Fruit fly (Drosophila melanogaster) whole organism, embryonic: ENCODE results near the gene Hand.
A peak's percentile ranks its signal among the peaks of the same experiment; 100 is the strongest.

Source experiments
- Abd-B ChIP-seq: fragments of 200-800 bp; sonication (Bioruptor generic); optimal IDR thresholded peaks from 2 replicates; lab custom pipeline; 2018; ENCODE audit warnings: missing biosample characterization, mild to moderate bottlenecking, missing genetic modification characterization, moderate library complexity
- Ada2b ChIP-seq: fragments of 200-800 bp; sonication (Bioruptor generic); IDR thresholded peaks from 2 replicates; pipeline ENCODE4 v1.3.6; 2022; ENCODE audit warnings: missing biosample characterization, missing genetic modification characterization
- B-H1 ChIP-seq: fragments of 200-800 bp; sonication (Bioruptor generic); IDR thresholded peaks from 3 replicates; pipeline ENCODE4 v1.3.6; 2022; ENCODE audit warnings: missing biosample characterization, missing genetic modification characterization
- CG10274 ChIP-seq: fragments of 200-800 bp; sonication (Bioruptor generic); optimal IDR thresholded peaks from 3 replicates; lab custom pipeline; 2017; ENCODE audit warnings: missing biosample characterization, mild to moderate bottlenecking, missing genetic modification characterization
- CG10321 ChIP-seq: fragments of 200-800 bp; sonication (Bioruptor generic); IDR thresholded peaks from 2 replicates; pipeline ENCODE4 v1.3.6; 2022; ENCODE audit warnings: missing biosample characterization, missing genetic modification characterization
- CG10431 ChIP-seq: fragments of 200-800 bp; sonication (Bioruptor generic); optimal IDR thresholded peaks from 3 replicates; lab custom pipeline; 2018; ENCODE audit warnings: missing biosample characterization, mild to moderate bottlenecking, missing genetic modification characterization
- CG11247 ChIP-seq: fragments of 200-800 bp; sonication (Bioruptor generic); IDR thresholded peaks from 2 replicates; pipeline ENCODE4 v1.3.6; 2022; ENCODE audit warnings: missing biosample characterization, missing genetic modification characterization
- CG12769 ChIP-seq: fragments of 200-800 bp; sonication (Bioruptor generic); optimal IDR thresholded peaks from 2 replicates; lab custom pipeline; 2019; ENCODE audit warnings: missing biosample characterization, mild to moderate bottlenecking, missing genetic modification characterization, moderate library complexity
- CG12942 ChIP-seq: fragments of 200-800 bp; sonication (Bioruptor generic); optimal IDR thresholded peaks from 3 replicates; lab custom pipeline; 2016; ENCODE audit warnings: missing biosample characterization, missing genetic modification characterization
- CG1647 ChIP-seq: fragments of 200-800 bp; sonication (Bioruptor generic); optimal IDR thresholded peaks from 3 replicates; lab custom pipeline; 2016; ENCODE audit warnings: missing biosample characterization, missing genetic modification characterization
- CG17359 ChIP-seq: fragments of 200-800 bp; sonication (Bioruptor generic); optimal IDR thresholded peaks from 3 replicates; lab custom pipeline; 2018; ENCODE audit warnings: missing biosample characterization, mild to moderate bottlenecking, missing genetic modification characterization, moderate library complexity
- CG18599 ChIP-seq: fragments of 200-800 bp; sonication (Bioruptor generic); optimal IDR thresholded peaks from 3 replicates; lab custom pipeline; 2017; ENCODE audit warnings: missing biosample characterization, missing genetic modification characterization, mild to moderate bottlenecking, moderate library complexity, missing genetic modification reagents
- CG2202 ChIP-seq: fragments of 200-800 bp; sonication (Bioruptor generic); optimal IDR thresholded peaks from 2 replicates; lab custom pipeline; 2018; ENCODE audit warnings: missing biosample characterization, mild to moderate bottlenecking, missing genetic modification characterization
- CG31224 ChIP-seq: fragments of 200-800 bp; sonication (Bioruptor generic); IDR thresholded peaks from 2 replicates; pipeline ENCODE4 v1.3.6; 2022; ENCODE audit warnings: missing biosample characterization, missing genetic modification characterization
- CG31365 ChIP-seq: fragments of 200-800 bp; sonication (Bioruptor generic); optimal IDR thresholded peaks from 2 replicates; lab custom pipeline; 2018; ENCODE audit warnings: missing biosample characterization, mild to moderate bottlenecking, missing genetic modification characterization
- CG31441 ChIP-seq: fragments of 200-800 bp; sonication (Bioruptor generic); IDR thresholded peaks from 2 replicates; pipeline ENCODE4 v1.3.6; 2022; ENCODE audit warnings: missing biosample characterization, missing genetic modification characterization
- CG3163 ChIP-seq: fragments of 200-800 bp; sonication (Bioruptor generic); optimal IDR thresholded peaks from 3 replicates; lab custom pipeline; 2016; ENCODE audit warnings: missing biosample characterization, missing genetic modification characterization
- CG4707 ChIP-seq: fragments of 200-800 bp; sonication (Bioruptor generic); optimal IDR thresholded peaks from 2 replicates; lab custom pipeline; 2018; ENCODE audit warnings: missing biosample characterization, mild to moderate bottlenecking, missing genetic modification characterization, moderate library complexity
- CG7556 ChIP-seq: fragments of 200-800 bp; sonication (Bioruptor generic); optimal IDR thresholded peaks from 2 replicates; lab custom pipeline; 2017; ENCODE audit warnings: missing biosample characterization, mild to moderate bottlenecking, missing genetic modification characterization
- CG7839 ChIP-seq: fragments of 200-800 bp; sonication (Bioruptor generic); optimal IDR thresholded peaks from 3 replicates; lab custom pipeline; 2018; ENCODE audit warnings: missing biosample characterization, mild to moderate bottlenecking, missing genetic modification characterization, moderate library complexity
- CG8924 ChIP-seq: fragments of 200-800 bp; optimal IDR thresholded peaks from 3 replicates; lab custom pipeline; 2019; ENCODE audit warnings: missing biosample characterization, mild to moderate bottlenecking, missing genetic modification characterization, moderate library complexity
- CG9437 ChIP-seq: fragments of 200-800 bp; sonication (Bioruptor generic); optimal IDR thresholded peaks from 2 replicates; lab custom pipeline; 2018; ENCODE audit warnings: missing biosample characterization, mild to moderate bottlenecking, missing genetic modification characterization
- CG9727 ChIP-seq: fragments of 200-800 bp; sonication (Bioruptor generic); optimal IDR thresholded peaks from 3 replicates; lab custom pipeline; 2017; ENCODE audit warnings: missing biosample characterization, mild to moderate bottlenecking, missing genetic modification characterization
- CG9876 ChIP-seq: fragments of 200-800 bp; sonication (Bioruptor generic); optimal IDR thresholded peaks from 2 replicates; lab custom pipeline; 2016; ENCODE audit warnings: missing biosample characterization, missing genetic modification characterization
- CHES-1-like ChIP-seq: fragments of 200-800 bp; sonication (Bioruptor generic); optimal IDR thresholded peaks from 2 replicates; lab custom pipeline; 2016; ENCODE audit warnings: missing biosample characterization, missing genetic modification characterization
- D19A ChIP-seq: fragments of 200-800 bp; optimal IDR thresholded peaks from 3 replicates; lab custom pipeline; 2019; ENCODE audit warnings: missing biosample characterization, mild to moderate bottlenecking, missing genetic modification characterization, moderate library complexity
- Dfd ChIP-seq, 2 experiments: fragments of >200 bp; optimal IDR thresholded peaks; 2 replicates each; lab custom pipeline; 2017; ENCODE audit warnings: missing biosample characterization in 2 of 2, missing genetic modification characterization in 2 of 2
- Eip74EF ChIP-seq, 2 experiments: fragments of 200-800 bp in 1 of 2; fragments of >200 bp in 1 of 2; sonication (Bioruptor generic) in 1 of 2; optimal IDR thresholded peaks; 2 replicates each; lab custom pipeline; 2017 to 2019; ENCODE audit warnings: missing biosample characterization in 2 of 2, missing genetic modification characterization in 2 of 2, mild to moderate bottlenecking in 1 of 2, moderate library complexity in 1 of 2
- HLHmδ ChIP-seq: fragments of 200-800 bp; sonication (Bioruptor generic); optimal IDR thresholded peaks from 2 replicates; lab custom pipeline; 2018; ENCODE audit warnings: missing biosample characterization, mild to moderate bottlenecking, missing genetic modification characterization, moderate library complexity
- Hmr ChIP-seq: fragments of 200-800 bp; sonication (Bioruptor generic); optimal IDR thresholded peaks from 3 replicates; lab custom pipeline; 2017; ENCODE audit warnings: mild to moderate bottlenecking, missing biosample characterization, missing genetic modification reagents, missing genetic modification characterization
- Jarid2 ChIP-seq: fragments of 200-800 bp; sonication (Bioruptor generic); optimal IDR thresholded peaks from 3 replicates; lab custom pipeline; 2017; ENCODE audit warnings: mild to moderate bottlenecking, missing biosample characterization, missing genetic modification reagents, missing genetic modification characterization
- Max ChIP-seq: fragments of 200-800 bp; sonication (Bioruptor generic); optimal IDR thresholded peaks from 2 replicates; lab custom pipeline; 2016; ENCODE audit warnings: missing biosample characterization, mild to moderate bottlenecking, missing genetic modification characterization
- NFAT ChIP-seq: fragments of 200-800 bp; sonication (Bioruptor generic); IDR thresholded peaks from 2 replicates; pipeline ENCODE4 v1.3.6; 2022; ENCODE audit warnings: missing biosample characterization, missing genetic modification characterization
- Neu2 ChIP-seq: fragments of 200-800 bp; sonication (Bioruptor generic); optimal IDR thresholded peaks from 3 replicates; lab custom pipeline; 2016; ENCODE audit warnings: missing biosample characterization, missing genetic modification characterization, borderline replicate concordance
- Opbp ChIP-seq: fragments of 200-800 bp; sonication (Bioruptor generic); IDR thresholded peaks from 3 replicates; pipeline ENCODE4 v1.3.6; 2022; ENCODE audit warnings: missing biosample characterization, missing genetic modification characterization; ENCODE audit not compliant: partially characterized antibody
- Poxn ChIP-seq: fragments of 200-800 bp; sonication (Bioruptor generic); IDR thresholded peaks from 2 replicates; pipeline ENCODE4 v1.3.6; 2022; ENCODE audit warnings: missing biosample characterization, missing genetic modification characterization
- Ssrp ChIP-seq: fragments of 200-800 bp; sonication (Bioruptor generic); optimal IDR thresholded peaks from 2 replicates; lab custom pipeline; 2018; ENCODE audit warnings: missing biosample characterization, mild to moderate bottlenecking, missing genetic modification characterization, moderate library complexity
- bigmax ChIP-seq: fragments of 200-800 bp; sonication (Bioruptor generic); optimal IDR thresholded peaks from 2 replicates; lab custom pipeline; 2018; ENCODE audit warnings: missing biosample characterization, mild to moderate bottlenecking, missing genetic modification characterization
- cas ChIP-seq: fragments of 200-800 bp; sonication (Bioruptor generic); IDR thresholded peaks from 2 replicates; pipeline ENCODE4 v1.3.6; 2022; ENCODE audit warnings: missing biosample characterization, missing genetic modification characterization
- danr ChIP-seq: fragments of 200-800 bp; sonication (Bioruptor generic); IDR thresholded peaks from 2 replicates; pipeline ENCODE4 v1.3.6; 2022; ENCODE audit warnings: missing biosample characterization, missing genetic modification characterization
- gsb-n ChIP-seq: fragments of 200-800 bp; sonication (Bioruptor generic); optimal IDR thresholded peaks from 3 replicates; lab custom pipeline; 2018; ENCODE audit warnings: missing biosample characterization, mild to moderate bottlenecking, missing genetic modification characterization
- hbn ChIP-seq: fragments of 200-800 bp; sonication (Bioruptor generic); IDR thresholded peaks from 2 replicates; pipeline ENCODE4 v1.3.6; 2022; ENCODE audit warnings: missing biosample characterization, missing genetic modification characterization; ENCODE audit not compliant: partially characterized antibody
- jing ChIP-seq: fragments of 200-800 bp; sonication (Bioruptor generic); optimal IDR thresholded peaks from 2 replicates; lab custom pipeline; 2018; ENCODE audit warnings: missing biosample characterization, mild to moderate bottlenecking, missing genetic modification characterization
- lola ChIP-seq, 3 experiments: fragments of >200 bp in 2 of 3; fragments of 200-800 bp in 1 of 3; sonication (Bioruptor generic) in 1 of 3; optimal IDR thresholded peaks; 2 replicates each; lab custom pipeline; 2017 to 2019; ENCODE audit warnings: missing biosample characterization in 3 of 3, missing genetic modification characterization in 3 of 3, mild to moderate bottlenecking in 1 of 3, moderate library complexity in 1 of 3
- prd ChIP-seq, 3 experiments: fragments of >200 bp in 2 of 3; fragments of 200-800 bp in 1 of 3; sonication (Bioruptor generic) in 1 of 3; optimal IDR thresholded peaks in 2 of 3; IDR thresholded peaks in 1 of 3; 2 replicates in 2 of 3; 3 replicates in 1 of 3; pipeline versions ENCODE4 v1.3.6 to Lab custom; 2017 to 2022; ENCODE audit warnings: missing biosample characterization in 1 of 3, missing genetic modification characterization in 1 of 3
- psq ChIP-seq: fragments of 200-800 bp; sonication (Bioruptor generic); optimal IDR thresholded peaks from 2 replicates; lab custom pipeline; 2017; ENCODE audit warnings: missing biosample characterization, missing genetic modification characterization
- repo ChIP-seq: fragments of 200-800 bp; sonication (Bioruptor generic); optimal IDR thresholded peaks from 2 replicates; lab custom pipeline; 2016; ENCODE audit warnings: missing biosample characterization, missing genetic modification characterization
- twi ChIP-seq: fragments of 200-800 bp; optimal IDR thresholded peaks from 2 replicates; lab custom pipeline; 2019; ENCODE audit warnings: missing biosample characterization, mild to moderate bottlenecking, missing genetic modification characterization, moderate library complexity
- tx ChIP-seq: fragments of 200-800 bp; sonication (Bioruptor generic); optimal IDR thresholded peaks from 2 replicates; lab custom pipeline; 2016; ENCODE audit warnings: missing biosample characterization, missing genetic modification characterization

Gene Hand

DNA sequence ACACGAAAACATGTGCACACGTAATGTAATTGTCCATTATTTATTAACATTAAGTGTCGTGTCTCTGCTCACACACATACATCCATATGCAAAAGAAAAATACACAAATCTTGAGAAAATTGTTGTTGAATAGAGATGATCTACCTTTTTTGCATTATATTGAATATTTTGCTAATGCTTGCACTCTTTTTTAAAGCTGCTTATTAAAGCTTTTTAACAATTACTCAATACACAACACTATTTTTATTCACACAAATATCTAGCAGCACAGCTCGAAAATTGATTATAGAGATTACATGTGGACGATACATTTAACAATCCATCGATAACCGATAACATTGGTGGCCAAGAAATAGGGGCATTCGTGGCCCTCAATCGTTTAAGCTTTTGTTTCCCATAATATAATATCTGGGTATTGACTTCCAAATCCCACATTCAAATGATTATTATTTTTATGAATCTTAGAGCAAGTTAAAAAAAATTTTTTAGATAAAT, 3.1 kb downstream of the Hand start, which contains the start of gene Ufd4 (continued):
- TF ChIP-seq CG10431 (GFP tag; lab: Kevin White, UChicago) (no peak), Neu2 (GFP tag; lab: Kevin White, UChicago) (no peak), CG4707 (no peak), CG8924 (tag; lab: Kevin White, UChicago) (peak; percentile 65), prd (optimal IDR thresholded peaks at IDR 0.05; lab: Kevin White, UChicago) (no peak), prd (GFP tag; IDR thresholded peaks at IDR 0.05; lab: Robert Waterston, UW) (peak; percentile 75; the same call in 2 of the 3 replicates), CG7839 (tag; lab: Kevin White, UChicago) (no peak), Abd-B (GFP tag; lab: Kevin White, UChicago) (no peak), CG9437 (no peak), CG31224 (no peak), repo (GFP tag; lab: Kevin White, UChicago) (peak; percentile 25), CG10274 (no peak), NFAT (no peak), Jarid2 (GFP tag; lab: Kevin White, UChicago) (no peak), CG10321 (GFP tag; lab: Robert Waterston, UW) (no peak), D19A (no peak), CG1647 (GFP tag; lab: Kevin White, UChicago) (peak; percentile 56), CG2202 (tag; lab: Kevin White, UChicago) (peak; percentile 0), lola (GFP tag; optimal IDR thresholded peaks at IDR 0.05; lab: Kevin White, UChicago) (peak in 1 of 3 experiments; percentile 66), CG31441 (GFP tag; lab: Robert Waterston, UW) (no peak), Eip74EF (GFP tag; optimal IDR thresholded peaks at IDR 0.05; lab: Kevin White, UChicago) (no peak), Ada2b (GFP tag; lab: Robert Waterston, UW) (peak; percentile 65), CG17359 (tag; lab: Kevin White, UChicago) (peak; percentile 73), Dfd (GFP tag; optimal IDR thresholded peaks at IDR 0.05; lab: Kevin White, UChicago) (no peak), CG9727 (GFP tag; lab: Kevin White, UChicago) (no peak), jing (GFP tag; lab: Kevin White, UChicago) (no peak), danr (GFP tag; lab: Robert Waterston, UW) (no peak), CG3163 (peak; percentile 34), CG9876 (GFP tag; lab: Kevin White, UChicago) (no peak), cas (GFP tag; lab: Robert Waterston, UW) (no peak), tx (GFP tag; lab: Kevin White, UChicago) (peak; percentile 58), Max (GFP tag; lab: Kevin White, UChicago) (peak; percentile 53), gsb-n (no peak), hbn (no peak; the same call in 1 of the 2 replicates), B-H1 (GFP tag; lab: Robert Waterston, UW) (peak; percentile 46; the same call in 1 of the 3 replicates), Opbp (GFP tag; lab: Robert Waterston, UW) (no peak; the same call in 2 of the 3 replicates), CG12769 (no peak), twi (tag; lab: Kevin White, UChicago) (no peak), CG18599 (no peak), Ssrp (tag; lab: Kevin White, UChicago) (peak; percentile 68), Poxn (GFP tag; lab: Robert Waterston, UW) (no peak), CG7556 (GFP tag; lab: Kevin White, UChicago) (no peak), CHES-1-like (GFP tag; lab: Kevin White, UChicago) (peak; percentile 42), HLHmδ (GFP tag; lab: Kevin White, UChicago) (no peak), bigmax (GFP tag; lab: Kevin White, UChicago) (no peak), psq (no peak), CG31365 (tag; lab: Kevin White, UChicago) (no peak), CG11247 (GFP tag; lab: Robert Waterston, UW) (no peak), Hmr (GFP tag; lab: Kevin White, UChicago) (no peak), CG12942 (GFP tag; lab: Kevin White, UChicago) (peak; percentile 7)
